Worm (Caenorhabditis elegans): ENCODE measurements around the gene spp-8.

spp-8 gene

ce11 chrIV:8498773-8499360 is 17.4 kb downstream of the spp-8 start, which contains the start of the genes acdh-13 and mesp-1 (continued):
- TF ChIP-seq ets-4 (tag; optimal IDR thresholded peaks at IDR 0.05): peak; percentile 37
- no peak for TF ChIP-seq dmd-4 (tag; optimal IDR thresholded peaks at IDR 0.05; ENCODE audit: borderline replicate concordance)
- no peak for TF ChIP-seq ceh-22 (tag; optimal IDR thresholded peaks at IDR 0.05)
- no peak for TF ChIP-seq eyg-1 (tag; optimal IDR thresholded peaks at IDR 0.05)
- no peak for TF ChIP-seq ceh-30 (tag; optimal IDR thresholded peaks at IDR 0.05)
- no peak for TF ChIP-seq madf-2 (tag; optimal IDR thresholded peaks at IDR 0.05)
- TF ChIP-seq ceh-2 (tag; optimal IDR thresholded peaks at IDR 0.05): no peak
- TF ChIP-seq K09A11.1 (tag; optimal IDR thresholded peaks at IDR 0.05; ENCODE audit: insufficient read depth): no peak
- TF ChIP-seq zip-5 (tag; optimal IDR thresholded peaks at IDR 0.05): peak; percentile 22
- TF ChIP-seq ceh-14 (tag; optimal IDR thresholded peaks at IDR 0.05): no peak
- no peak for TF ChIP-seq ceh-48 (tag; optimal IDR thresholded peaks at IDR 0.05)
- no peak for TF ChIP-seq K02D7.2 (tag; optimal IDR thresholded peaks at IDR 0.05)
- no peak for TF ChIP-seq pqm-1 (tag; optimal IDR thresholded peaks at IDR 0.05)
- TF ChIP-seq pat-9 (tag; optimal IDR thresholded peaks at IDR 0.05): no peak
- no peak for TF ChIP-seq syd-9 (tag; optimal IDR thresholded peaks at IDR 0.05)
- TF ChIP-seq pha-2 (tag; optimal IDR thresholded peaks at IDR 0.05): no peak

ce11 chrIV:8499956-8500355 is 18.5 kb downstream of the spp-8 start:
- TF ChIP-seq nhr-232 (tag; optimal IDR thresholded peaks at IDR 0.05): no peak
- TF ChIP-seq ama-1 (optimal IDR thresholded peaks at IDR 0.05): no peak
- TF ChIP-seq K09A11.1 (tag; optimal IDR thresholded peaks at IDR 0.05; ENCODE audit: insufficient read depth): no peak
- TF ChIP-seq pax-1 (tag; optimal IDR thresholded peaks at IDR 0.05): no peak
- no peak for TF ChIP-seq ceh-6 (GFP tag; optimal IDR thresholded peaks at IDR 0.05)
- TF ChIP-seq zip-5 (tag; optimal IDR thresholded peaks at IDR 0.05): no peak
- no peak for TF ChIP-seq fkh-10 (GFP tag; optimal IDR thresholded peaks at IDR 0.05)
- no peak for TF ChIP-seq K02D7.2 (tag; optimal IDR thresholded peaks at IDR 0.05)
- no peak for TF ChIP-seq elt-2 (tag; optimal IDR thresholded peaks at IDR 0.05)
- TF ChIP-seq ceh-18 (tag; optimal IDR thresholded peaks at IDR 0.05): no peak
- TF ChIP-seq pat-9 (tag; optimal IDR thresholded peaks at IDR 0.05): no peak
- TF ChIP-seq pqm-1 (tag; optimal IDR thresholded peaks at IDR 0.05): no peak
- TF ChIP-seq ceh-31 (tag; optimal IDR thresholded peaks at IDR 0.05): no peak
- no peak for TF ChIP-seq Y22D7AL.16 (tag; optimal IDR thresholded peaks at IDR 0.05)
- no peak for TF ChIP-seq ceh-48 (tag; optimal IDR thresholded peaks at IDR 0.05)

DNA sequence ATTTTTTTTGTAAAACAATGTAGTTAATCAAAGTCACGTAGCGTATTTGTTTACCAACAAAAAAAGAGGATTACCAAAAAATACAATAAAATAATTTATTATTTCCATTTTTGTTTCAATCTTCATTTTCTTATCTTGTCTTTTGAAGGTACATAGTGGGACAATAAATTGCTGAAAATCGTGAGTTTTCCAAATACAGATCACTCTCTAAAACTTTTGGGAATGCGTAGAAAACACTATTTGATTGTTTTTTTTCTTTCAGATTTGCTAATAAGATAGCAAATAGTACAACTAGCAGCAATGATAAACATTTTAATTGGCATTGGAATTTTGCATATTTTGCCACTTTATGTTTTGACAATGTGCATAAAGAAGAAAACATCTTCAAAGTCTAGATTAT is 19.9 kb downstream of the spp-8 start, which contains the start of gene C28C12.1:
C28C12.1 (plus strand) TSS at position 301 of the 400 bp plus-strand sequence.
- no peak for TF ChIP-seq hlh-15 (tag; optimal IDR thresholded peaks at IDR 0.05)
- TF ChIP-seq ceh-19 (GFP tag; optimal IDR thresholded peaks at IDR 0.05): no peak
- no peak for TF ChIP-seq ztf-16 (tag; optimal IDR thresholded peaks at IDR 0.05)
- no peak for TF ChIP-seq fkh-10 (GFP tag; optimal IDR thresholded peaks at IDR 0.05)
- TF ChIP-seq lim-6 (tag; optimal IDR thresholded peaks at IDR 0.05): no peak
- TF ChIP-seq tbx-2 (tag; optimal IDR thresholded peaks at IDR 0.05): no peak
- no peak for TF ChIP-seq mec-3 (tag; optimal IDR thresholded peaks at IDR 0.05; ENCODE audit: borderline replicate concordance)
- TF ChIP-seq hlh-30 (tag; optimal IDR thresholded peaks at IDR 0.05; ENCODE audit: insufficient read depth): no peak

DNA sequence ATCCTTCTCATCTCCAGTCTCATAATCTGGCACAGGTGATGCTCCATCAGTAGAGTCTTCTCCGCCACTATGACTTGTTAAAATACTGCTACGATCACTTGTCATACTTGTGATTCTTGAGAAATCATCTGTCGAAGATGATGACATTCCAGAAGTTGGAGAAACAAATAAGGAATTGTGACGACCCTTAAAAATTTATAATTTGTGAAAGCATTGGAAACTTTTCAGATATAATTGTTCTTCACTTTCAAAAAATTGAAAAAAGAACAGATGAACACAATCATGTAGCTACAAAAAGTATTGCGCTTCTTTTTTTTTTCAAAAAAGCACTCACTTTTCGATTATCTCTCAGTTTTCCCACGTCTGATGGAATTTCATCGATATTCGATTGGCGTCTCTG is 24.6 kb downstream of the spp-8 start:
- TF ChIP-seq elt-2 (tag; optimal IDR thresholded peaks at IDR 0.05): no peak
- TF ChIP-seq ceh-24 (tag; optimal IDR thresholded peaks at IDR 0.05): no peak
- TF ChIP-seq rnt-1 (tag; optimal IDR thresholded peaks at IDR 0.05): no peak
- TF ChIP-seq nhr-11 (tag; optimal IDR thresholded peaks at IDR 0.05): no peak
- no peak for TF ChIP-seq ceh-34 (tag; optimal IDR thresholded peaks at IDR 0.05)
- no peak for TF ChIP-seq ceh-30 (tag; optimal IDR thresholded peaks at IDR 0.05)
- no peak for TF ChIP-seq sox-2 (GFP tag; IDR thresholded peaks at IDR 0.05)
- no peak for TF ChIP-seq nhr-232 (tag; optimal IDR thresholded peaks at IDR 0.05)
- TF ChIP-seq syd-9 (tag; optimal IDR thresholded peaks at IDR 0.05): no peak
- TF ChIP-seq pax-1 (tag; optimal IDR thresholded peaks at IDR 0.05): no peak
- no peak for TF ChIP-seq ceh-31 (tag; optimal IDR thresholded peaks at IDR 0.05)
- TF ChIP-seq ceh-18 (tag; optimal IDR thresholded peaks at IDR 0.05): no peak
- no peak for TF ChIP-seq ceh-45 (GFP tag; IDR thresholded peaks at IDR 0.05)
- no peak for TF ChIP-seq ceh-6 (GFP tag; optimal IDR thresholded peaks at IDR 0.05)
